Worm (Caenorhabditis elegans) whole organism, late embryonic: ENCODE data around the gene sec-23.

Experiments
- elt-2 ChIP-seq: sonication (generic microtip); optimal IDR thresholded peaks from 2 replicates; lab custom pipeline; 2016; ENCODE audit warnings: missing genetic modification reagents, missing genetic modification characterization, missing compliant biosample characterization
- odd-2 ChIP-seq: sonication (generic microtip); optimal IDR thresholded peaks from 2 replicates; lab custom pipeline; 2017; ENCODE audit warnings: antibody characterized with exemption, mild to moderate bottlenecking, missing genetic modification characterization, missing compliant biosample characterization
- tbx-7 ChIP-seq: sonication (generic microtip); optimal IDR thresholded peaks from 2 replicates; lab custom pipeline; 2016; ENCODE audit warnings: missing genotype, missing genetic modification characterization, missing compliant biosample characterization

DNA sequence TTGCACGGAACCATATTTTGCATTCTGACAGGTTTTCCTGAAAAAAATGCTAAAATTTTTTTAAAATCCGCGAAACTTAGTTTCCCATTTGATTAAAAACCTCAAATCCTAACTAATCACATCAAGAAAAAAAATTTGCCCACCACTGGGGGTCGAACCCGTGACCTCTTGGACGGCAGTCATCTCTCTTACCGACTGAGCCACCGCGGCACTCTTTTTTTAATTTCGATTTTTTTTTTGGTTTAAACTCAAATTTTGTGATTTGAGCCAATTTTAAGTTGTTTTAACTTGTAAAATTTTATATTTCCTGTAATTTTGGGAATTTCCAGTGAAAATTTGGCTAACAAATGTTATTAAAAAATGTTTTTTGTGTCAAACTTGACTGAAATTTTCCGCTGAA is 28.7 kb downstream of the sec-23 start:
- TF ChIP-seq odd-2 (tag; lab: Kevin White, UChicago) (no peak), elt-2 (tag; lab: Kevin White, UChicago) (no peak), tbx-7 (tag; lab: Kevin White, UChicago) (no peak)
